Worm (Caenorhabditis elegans) whole organism, L1 larva: Measurements from ENCODE around the gene C38C3.3.
A peak's percentile ranks its signal among the peaks of the same experiment; 100 is the strongest.

Source experiments
- Y116A8C.19 ChIP-seq: sonication (generic microtip); optimal IDR thresholded peaks from 2 replicates; lab custom pipeline; 2016; ENCODE audit warnings: missing compliant biosample characterization, missing genetic modification characterization, borderline replicate concordance
- aha-1 ChIP-seq: fragments of 150-350 bp; optimal IDR thresholded peaks from 2 replicates; lab custom pipeline; 2014; ENCODE audit warnings: missing biosample characterization, missing genetic modification characterization
- aly-2 ChIP-seq: fragments of 150-350 bp; optimal IDR thresholded peaks from 2 replicates; lab custom pipeline; 2014; ENCODE audit warnings: missing biosample characterization, missing genetic modification characterization
- ama-1 ChIP-seq: fragments of 150-350 bp; optimal IDR thresholded peaks from 2 replicates; lab custom pipeline; 2014
- blmp-1 ChIP-seq: fragments of 150-350 bp; optimal IDR thresholded peaks from 2 replicates; lab custom pipeline; 2014; ENCODE audit warnings: missing biosample characterization, missing genetic modification characterization
- ceh-8 ChIP-seq: fragments of 200-800 bp; sonication (Bioruptor generic); optimal IDR thresholded peaks from 2 replicates; lab custom pipeline; 2018; ENCODE audit warnings: mild to moderate bottlenecking, missing genetic modification characterization, moderate library complexity, missing compliant biosample characterization
- ceh-82 ChIP-seq, 3 experiments: fragments of 150-350 bp in 1 of 3; sonication (generic microtip) in 2 of 3; optimal IDR thresholded peaks; 2 replicates each; lab custom pipeline; 2014 to 2017; ENCODE audit warnings: missing biosample characterization in 3 of 3, missing genetic modification characterization in 3 of 3
- ces-1 ChIP-seq: fragments of 150-350 bp; optimal IDR thresholded peaks from 2 replicates; lab custom pipeline; 2014; ENCODE audit warnings: missing biosample characterization, missing genetic modification reagents, missing genetic modification characterization
- dsc-1 ChIP-seq: sonication (generic microtip); optimal IDR thresholded peaks from 2 replicates; lab custom pipeline; 2016; ENCODE audit warnings: mild to moderate bottlenecking, missing genetic modification characterization, missing compliant biosample characterization
- efl-1 ChIP-seq, 4 experiments: fragments of 150-350 bp; optimal IDR thresholded peaks in 3 of 4; peaks in 1 of 4; 1 replicate in 1 of 4; 2 replicates in 3 of 4; lab custom pipeline; 2014; ENCODE audit warnings: missing biosample characterization in 2 of 4, missing genetic modification characterization in 2 of 4, missing genetic modification reagents in 2 of 4
- egl-13 ChIP-seq: sonication (generic microtip); optimal IDR thresholded peaks from 2 replicates; lab custom pipeline; 2016; ENCODE audit warnings: missing genotype, missing genetic modification reagents, missing genetic modification characterization, missing compliant biosample characterization
- egl-27 ChIP-seq, 2 experiments: fragments of 150-350 bp in 1 of 2; sonication (generic microtip); optimal IDR thresholded peaks; 3 replicates each; lab custom pipeline; 2017 to 2018; ENCODE audit warnings: missing biosample characterization in 2 of 2, missing genetic modification characterization in 2 of 2, missing genetic modification reagents in 2 of 2
- elt-2 ChIP-seq: sonication (generic microtip); optimal IDR thresholded peaks from 2 replicates; lab custom pipeline; 2016; ENCODE audit warnings: missing genetic modification characterization, mild to moderate bottlenecking, inconsistent platforms, missing compliant biosample characterization, missing genetic modification reagents
- ets-5 ChIP-seq: fragments of 200-800 bp; sonication (Bioruptor generic); IDR thresholded peaks from 2 replicates; pipeline ENCODE4 v1.3.6; 2022; ENCODE audit warnings: missing genetic modification characterization, missing compliant biosample characterization
- fkh-10 ChIP-seq: sonication (generic microtip); optimal IDR thresholded peaks from 2 replicates; lab custom pipeline; 2017; ENCODE audit warnings: missing biosample characterization, missing genetic modification reagents, missing genetic modification characterization
- fkh-8 ChIP-seq: sonication (generic microtip); optimal IDR thresholded peaks from 2 replicates; lab custom pipeline; 2016; ENCODE audit warnings: mild to moderate bottlenecking, missing genetic modification characterization, missing compliant biosample characterization
- hlh-4 ChIP-seq: sonication (generic microtip); optimal IDR thresholded peaks from 2 replicates; lab custom pipeline; 2016; ENCODE audit warnings: mild to moderate bottlenecking, missing genetic modification characterization, missing compliant biosample characterization
- isw-1 ChIP-seq: fragments of 200-800 bp; sonication (Bioruptor generic); IDR thresholded peaks from 2 replicates; pipeline ENCODE4 v1.3.6; 2022; ENCODE audit warnings: missing genetic modification characterization, missing compliant biosample characterization
- jun-1 ChIP-seq: fragments of 150-350 bp; optimal IDR thresholded peaks from 2 replicates; lab custom pipeline; 2014; ENCODE audit warnings: missing biosample characterization, missing genetic modification reagents, missing genetic modification characterization
- lin-13 ChIP-seq: fragments of 150-350 bp; optimal IDR thresholded peaks from 2 replicates; lab custom pipeline; 2014; ENCODE audit warnings: missing biosample characterization, missing genetic modification reagents, missing genetic modification characterization
- lin-14 ChIP-seq: fragments of 200-800 bp; sonication (Bioruptor generic); optimal IDR thresholded peaks from 2 replicates; lab custom pipeline; 2018; ENCODE audit warnings: mild to moderate bottlenecking, missing genetic modification characterization, moderate library complexity, missing compliant biosample characterization
- lin-39 ChIP-seq: fragments of 150-350 bp; optimal IDR thresholded peaks from 2 replicates; lab custom pipeline; 2014; ENCODE audit warnings: missing biosample characterization, missing genetic modification reagents, missing genetic modification characterization
- lir-3 ChIP-seq: sonication (generic microtip); optimal IDR thresholded peaks from 2 replicates; lab custom pipeline; 2016; ENCODE audit warnings: mild to moderate bottlenecking, missing genetic modification characterization, moderate library complexity, missing compliant biosample characterization; ENCODE audit not compliant: poor library complexity
- lsy-2 ChIP-seq, 2 experiments: fragments of 150-350 bp; optimal IDR thresholded peaks; 2 replicates each; lab custom pipeline; 2014; ENCODE audit warnings: missing biosample characterization in 2 of 2, missing genetic modification characterization in 2 of 2
- mef-2 ChIP-seq: fragments of 150-350 bp; optimal IDR thresholded peaks from 2 replicates; lab custom pipeline; 2014; ENCODE audit warnings: missing biosample characterization, missing genetic modification characterization
- mep-1 ChIP-seq: fragments of 150-350 bp; optimal IDR thresholded peaks from 2 replicates; lab custom pipeline; 2014; ENCODE audit warnings: missing biosample characterization, missing genetic modification characterization
- nhr-12 ChIP-seq: sonication (generic microtip); optimal IDR thresholded peaks from 2 replicates; lab custom pipeline; 2017; ENCODE audit warnings: missing biosample characterization, missing genetic modification characterization
- nhr-20 ChIP-seq: sonication (generic microtip); optimal IDR thresholded peaks from 2 replicates; lab custom pipeline; 2016; ENCODE audit warnings: mild to moderate bottlenecking, missing genetic modification characterization, missing compliant biosample characterization
- nhr-237 ChIP-seq: fragments of 150-350 bp; optimal IDR thresholded peaks from 2 replicates; lab custom pipeline; 2014; ENCODE audit warnings: missing biosample characterization, missing genetic modification characterization
- nhr-71 ChIP-seq: sonication (generic microtip); optimal IDR thresholded peaks from 2 replicates; lab custom pipeline; 2016; ENCODE audit warnings: mild to moderate bottlenecking, missing genetic modification characterization, moderate library complexity, missing compliant biosample characterization
- nhr-77 ChIP-seq: fragments of 150-350 bp; optimal IDR thresholded peaks from 2 replicates; lab custom pipeline; 2014; ENCODE audit warnings: missing biosample characterization, missing genetic modification characterization
- nhr-85 ChIP-seq: sonication (generic microtip); peaks from one replicate; lab custom pipeline; 2016; ENCODE audit warnings: missing genetic modification characterization, inconsistent platforms, missing compliant biosample characterization
- nhr-90 ChIP-seq: sonication (generic microtip); optimal IDR thresholded peaks from 2 replicates; lab custom pipeline; 2016; ENCODE audit warnings: mild to moderate bottlenecking, missing genetic modification characterization, missing compliant biosample characterization; ENCODE audit not compliant: poor library complexity
- pag-3 ChIP-seq: sonication (generic microtip); optimal IDR thresholded peaks from 2 replicates; lab custom pipeline; 2017; ENCODE audit warnings: missing genetic modification characterization, mild to moderate bottlenecking, missing compliant biosample characterization, antibody characterized with exemption, borderline replicate concordance; ENCODE audit not compliant: insufficient read depth
- skn-1 ChIP-seq: fragments of 150-350 bp; optimal IDR thresholded peaks from 2 replicates; lab custom pipeline; 2014; ENCODE audit warnings: missing biosample characterization, missing genetic modification characterization
- sup-37 ChIP-seq: fragments of 200-800 bp; sonication (Bioruptor generic); optimal IDR thresholded peaks from 2 replicates; lab custom pipeline; 2018; ENCODE audit warnings: mild to moderate bottlenecking, missing genetic modification characterization, missing compliant biosample characterization
- tbx-2 ChIP-seq: sonication (generic microtip); optimal IDR thresholded peaks from 2 replicates; lab custom pipeline; 2016; ENCODE audit warnings: missing genetic modification characterization, missing compliant biosample characterization
- unc-30 ChIP-seq: sonication (generic microtip); optimal IDR thresholded peaks from 2 replicates; lab custom pipeline; 2017; ENCODE audit warnings: missing biosample characterization, missing genetic modification characterization
- unc-62 ChIP-seq: fragments of 150-350 bp; optimal IDR thresholded peaks from 2 replicates; lab custom pipeline; 2014; ENCODE audit warnings: missing biosample characterization, missing genetic modification reagents, missing genetic modification characterization
- unc-98 ChIP-seq: fragments of 200-800 bp; sonication (Bioruptor generic); IDR thresholded peaks from 2 replicates; pipeline ENCODE4 v1.3.6; 2022; ENCODE audit warnings: missing genetic modification characterization, missing compliant biosample characterization
- vab-15 ChIP-seq: sonication (generic microtip); optimal IDR thresholded peaks from 2 replicates; lab custom pipeline; 2017; ENCODE audit warnings: missing genotype, mild to moderate bottlenecking, missing genetic modification characterization, missing compliant biosample characterization
- xbp-1 ChIP-seq: sonication (generic microtip); optimal IDR thresholded peaks from 2 replicates; lab custom pipeline; 2016; ENCODE audit warnings: missing genetic modification characterization, missing compliant biosample characterization
- zip-4 ChIP-seq: fragments of 200-800 bp; sonication (Bioruptor generic); optimal IDR thresholded peaks from 2 replicates; lab custom pipeline; 2018; ENCODE audit warnings: mild to moderate bottlenecking, missing genetic modification characterization, moderate library complexity, missing compliant biosample characterization

C38C3.3 gene

DNA sequence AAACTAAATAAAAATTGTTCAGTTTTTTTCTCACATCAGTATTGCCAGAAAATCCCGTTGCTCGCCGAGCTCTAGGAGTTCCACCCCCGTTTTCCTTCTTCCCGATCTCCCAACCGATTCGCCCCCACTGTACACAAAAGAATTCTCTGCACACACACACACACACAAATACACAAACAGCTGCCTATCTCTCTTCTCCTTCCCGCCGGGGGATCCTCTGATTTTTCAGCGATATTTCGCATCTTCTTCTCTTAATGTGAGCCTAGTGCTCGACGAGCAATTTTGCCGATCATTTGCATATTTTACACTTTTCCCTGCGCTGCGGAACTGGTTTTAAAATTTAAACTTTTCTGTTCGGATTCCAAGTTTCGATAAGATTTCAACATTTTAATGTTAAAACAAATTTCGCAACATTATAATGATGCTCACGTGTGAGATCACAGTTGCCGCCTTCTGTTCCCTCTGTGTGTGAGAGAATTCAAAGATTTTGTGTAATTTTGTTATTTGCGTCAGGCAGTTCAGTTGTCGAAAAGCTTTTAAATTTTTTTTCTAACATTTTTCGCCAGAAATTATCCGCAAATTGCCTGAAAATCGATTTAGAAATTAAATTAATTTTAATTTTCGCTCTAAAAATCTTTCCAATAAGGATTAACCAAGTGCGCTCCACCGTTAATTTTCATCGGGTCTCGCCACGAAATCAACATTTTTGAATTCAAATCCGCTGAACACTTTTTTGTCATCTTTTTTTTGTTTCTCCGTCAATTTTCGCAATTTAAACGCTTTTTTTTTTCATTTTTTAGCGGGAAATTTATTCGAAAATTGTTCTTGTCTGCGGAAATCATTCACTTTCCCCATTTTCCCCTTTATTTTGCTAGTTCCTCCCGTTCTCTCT is 24.1 kb upstream of the C38C3.3 start (continued):
- TF ChIP-seq egl-27 (tag; optimal IDR thresholded peaks at IDR 0.05; lab: Kevin White, UChicago) (no peak), egl-13 (tag; lab: Kevin White, UChicago) (peak; percentile 42), blmp-1 (peak; percentile 61), ets-5 (GFP tag; lab: Robert Waterston, UW) (no peak), fkh-8 (tag; lab: Kevin White, UChicago) (peak; percentile 82), lin-13 (GFP tag; lab: Kevin White, UChicago) (peak; percentile 84), xbp-1 (tag; lab: Kevin White, UChicago) (peak; percentile 60), lin-14 (GFP tag; lab: Kevin White, UChicago) (peak; percentile 89), unc-30 (tag; lab: Kevin White, UChicago) (peak; percentile 50), isw-1 (peak; percentile 64), ama-1 (lab: Kevin White, UChicago) (no peak), ces-1 (no peak), sup-37 (GFP tag; lab: Kevin White, UChicago) (peak; percentile 23), nhr-77 (tag; lab: Kevin White, UChicago) (peak; percentile 30), elt-2 (no peak), lin-39 (tag; lab: Kevin White, UChicago) (peak; percentile 12), unc-98 (GFP tag; lab: Robert Waterston, UW) (no peak), ceh-82 (tag; optimal IDR thresholded peaks at IDR 0.05; lab: Kevin White, UChicago) (peak in 2 of 3 experiments; percentile 36 to 86), Y116A8C.19 (tag; lab: Kevin White, UChicago) (no peak), jun-1 (tag; lab: Kevin White, UChicago) (peak; percentile 46), lir-3 (tag; lab: Kevin White, UChicago) (no peak), efl-1 (optimal IDR thresholded peaks at IDR 0.05; lab: Kevin White, UChicago) (peak; percentile 81 to 92), efl-1 (GFP tag; optimal IDR thresholded peaks at IDR 0.05 in 1 of 2; lab: Kevin White, UChicago) (peak; percentile 90 to 99), aha-1 (tag; lab: Kevin White, UChicago) (no peak), fkh-10 (GFP tag; lab: Kevin White, UChicago) (peak; percentile 31), ceh-8 (GFP tag; lab: Kevin White, UChicago) (peak; percentile 18), nhr-20 (tag; lab: Kevin White, UChicago) (peak; percentile 76), nhr-12 (tag; lab: Kevin White, UChicago) (no peak), mep-1 (tag; lab: Kevin White, UChicago) (peak; percentile 86), lsy-2 (tag; optimal IDR thresholded peaks at IDR 0.05; lab: Kevin White, UChicago) (peak; percentile 80 to 90), tbx-2 (peak; percentile 69), zip-4 (GFP tag; lab: Kevin White, UChicago) (peak; percentile 21), mef-2 (no peak)

DNA sequence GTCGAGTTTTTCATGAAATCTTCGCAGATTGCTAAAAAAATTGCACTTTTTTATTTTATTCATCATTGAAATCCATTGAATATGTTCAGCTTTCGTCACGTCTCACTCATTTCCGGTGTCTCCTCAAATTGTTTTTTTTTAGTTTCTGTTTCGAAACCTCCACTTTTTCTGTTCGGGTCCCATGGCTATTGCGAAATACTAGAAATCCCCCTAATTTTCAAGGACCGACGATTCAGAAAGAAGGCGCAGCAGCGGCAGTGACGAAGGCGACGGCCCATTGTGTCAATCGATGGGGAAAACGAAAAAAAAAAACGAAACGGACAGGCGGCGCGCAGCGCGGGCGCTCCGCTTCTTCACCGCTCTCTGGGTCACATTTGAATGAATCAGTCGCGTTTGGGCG is 23.5 kb upstream of the C38C3.3 start:
- TF ChIP-seq vab-15 (tag; lab: Kevin White, UChicago), result no peak
- peak; percentile 10 for TF ChIP-seq skn-1 (tag; lab: Kevin White, UChicago)
- TF ChIP-seq nhr-85 (tag; lab: Kevin White, UChicago), result no peak
- no peak for TF ChIP-seq fkh-10 (GFP tag; lab: Kevin White, UChicago)
- peak; percentile 58 for TF ChIP-seq zip-4 (GFP tag; lab: Kevin White, UChicago)
- no peak for TF ChIP-seq aly-2 (tag; lab: Kevin White, UChicago)
- TF ChIP-seq, all 84 proteins: peak for 2

DNA sequence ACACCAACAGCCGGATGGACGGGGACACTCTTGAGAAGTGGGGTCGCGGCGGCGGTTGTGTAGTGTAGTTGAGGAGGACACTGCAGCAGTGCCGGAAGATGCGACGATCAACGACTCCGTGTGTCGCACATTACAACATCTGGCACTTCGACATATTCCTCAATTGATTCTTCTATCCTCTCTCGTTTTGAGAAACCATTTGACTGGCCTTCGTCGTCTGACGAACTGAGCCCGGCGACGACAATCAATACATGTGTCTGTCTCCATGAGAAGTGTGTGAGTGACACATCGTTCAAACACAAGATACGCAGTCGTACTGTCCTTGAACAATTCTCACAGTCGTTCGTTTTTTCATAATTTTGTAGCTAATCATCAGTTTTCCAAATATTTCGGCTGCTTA is 22.9 kb upstream of the C38C3.3 start:
- peak; percentile 16 for TF ChIP-seq nhr-71 (tag; lab: Kevin White, UChicago)
- TF ChIP-seq mep-1 (tag; lab: Kevin White, UChicago), result peak; percentile 48
- TF ChIP-seq nhr-85 (tag; lab: Kevin White, UChicago), result peak; percentile 73
- TF ChIP-seq lin-14 (GFP tag; lab: Kevin White, UChicago), result peak; percentile 71
- no peak for TF ChIP-seq unc-62 (GFP tag; lab: Kevin White, UChicago)
- no peak for TF ChIP-seq nhr-90 (tag; lab: Kevin White, UChicago)
- no peak for TF ChIP-seq hlh-4 (tag; lab: Kevin White, UChicago)
- peak; percentile 36 for TF ChIP-seq dsc-1 (tag; lab: Kevin White, UChicago)
- TF ChIP-seq pag-3 (tag; lab: Kevin White, UChicago), result no peak
- TF ChIP-seq nhr-237 (tag; lab: Kevin White, UChicago), result no peak
